Worm (Caenorhabditis elegans) whole organism, L1 larva: Measurements from ENCODE around the gene gem-1.

Experiments used
- C04F5.9 ChIP-seq: sonication (generic microtip); optimal IDR thresholded peaks from 2 replicates; lab custom pipeline; 2016; ENCODE audit warnings: missing genetic modification characterization, missing compliant biosample characterization
- C16A3.4 ChIP-seq: fragments of 150-350 bp; optimal IDR thresholded peaks from 2 replicates; lab custom pipeline; 2014; ENCODE audit warnings: missing biosample characterization, missing genetic modification characterization
- Y116A8C.19 ChIP-seq: sonication (generic microtip); optimal IDR thresholded peaks from 2 replicates; lab custom pipeline; 2016; ENCODE audit warnings: missing compliant biosample characterization, missing genetic modification characterization, borderline replicate concordance
- alr-1 ChIP-seq: fragments of 200-800 bp; sonication (Bioruptor generic); optimal IDR thresholded peaks from 2 replicates; lab custom pipeline; 2018; ENCODE audit warnings: borderline replicate concordance, mild to moderate bottlenecking, missing genetic modification characterization, missing compliant biosample characterization
- aly-2 ChIP-seq: fragments of 150-350 bp; optimal IDR thresholded peaks from 2 replicates; lab custom pipeline; 2014; ENCODE audit warnings: missing biosample characterization, missing genetic modification characterization
- blmp-1 ChIP-seq: fragments of 150-350 bp; optimal IDR thresholded peaks from 2 replicates; lab custom pipeline; 2014; ENCODE audit warnings: missing biosample characterization, missing genetic modification characterization
- ceh-63 ChIP-seq: fragments of 200-800 bp; sonication (Bioruptor generic); optimal IDR thresholded peaks from 2 replicates; lab custom pipeline; 2018; ENCODE audit warnings: mild to moderate bottlenecking, missing genetic modification characterization, missing compliant biosample characterization
- ceh-8 ChIP-seq: fragments of 200-800 bp; sonication (Bioruptor generic); optimal IDR thresholded peaks from 2 replicates; lab custom pipeline; 2018; ENCODE audit warnings: mild to moderate bottlenecking, missing genetic modification characterization, moderate library complexity, missing compliant biosample characterization
- ceh-90 ChIP-seq: sonication (generic microtip); optimal IDR thresholded peaks from 2 replicates; lab custom pipeline; 2016; ENCODE audit warnings: missing genetic modification characterization, missing compliant biosample characterization
- ces-1 ChIP-seq: fragments of 150-350 bp; optimal IDR thresholded peaks from 2 replicates; lab custom pipeline; 2014; ENCODE audit warnings: missing biosample characterization, missing genetic modification reagents, missing genetic modification characterization
- efl-1 ChIP-seq, 4 experiments: fragments of 150-350 bp; optimal IDR thresholded peaks in 3 of 4; peaks in 1 of 4; 1 replicate in 1 of 4; 2 replicates in 3 of 4; lab custom pipeline; 2014; ENCODE audit warnings: missing biosample characterization in 2 of 4, missing genetic modification characterization in 2 of 4, missing genetic modification reagents in 2 of 4
- egl-13 ChIP-seq: sonication (generic microtip); optimal IDR thresholded peaks from 2 replicates; lab custom pipeline; 2016; ENCODE audit warnings: missing genotype, missing genetic modification reagents, missing genetic modification characterization, missing compliant biosample characterization
- egl-27 ChIP-seq, 2 experiments: fragments of 150-350 bp in 1 of 2; sonication (generic microtip); optimal IDR thresholded peaks; 3 replicates each; lab custom pipeline; 2017 to 2018; ENCODE audit warnings: missing biosample characterization in 2 of 2, missing genetic modification characterization in 2 of 2, missing genetic modification reagents in 2 of 2
- elt-2 ChIP-seq: sonication (generic microtip); optimal IDR thresholded peaks from 2 replicates; lab custom pipeline; 2016; ENCODE audit warnings: missing genetic modification characterization, mild to moderate bottlenecking, inconsistent platforms, missing compliant biosample characterization, missing genetic modification reagents
- ets-5 ChIP-seq: fragments of 200-800 bp; sonication (Bioruptor generic); IDR thresholded peaks from 2 replicates; pipeline ENCODE4 v1.3.6; 2022; ENCODE audit warnings: missing genetic modification characterization, missing compliant biosample characterization
- fkh-10 ChIP-seq: sonication (generic microtip); optimal IDR thresholded peaks from 2 replicates; lab custom pipeline; 2017; ENCODE audit warnings: missing biosample characterization, missing genetic modification reagents, missing genetic modification characterization
- fkh-4 ChIP-seq: sonication (generic microtip); optimal IDR thresholded peaks from 2 replicates; lab custom pipeline; 2016; ENCODE audit warnings: missing compliant biosample characterization, missing genetic modification characterization, borderline replicate concordance
- hlh-17 ChIP-seq: fragments of 200-800 bp; sonication (Bioruptor generic); optimal IDR thresholded peaks from 2 replicates; lab custom pipeline; 2018; ENCODE audit warnings: missing genetic modification characterization, mild to moderate bottlenecking, missing compliant biosample characterization, moderate library complexity, borderline replicate concordance
- hlh-4 ChIP-seq: sonication (generic microtip); optimal IDR thresholded peaks from 2 replicates; lab custom pipeline; 2016; ENCODE audit warnings: mild to moderate bottlenecking, missing genetic modification characterization, missing compliant biosample characterization
- irx-1 ChIP-seq: sonication (generic microtip); optimal IDR thresholded peaks from 2 replicates; lab custom pipeline; 2016; ENCODE audit warnings: missing genetic modification characterization, missing compliant biosample characterization
- isw-1 ChIP-seq: fragments of 200-800 bp; sonication (Bioruptor generic); IDR thresholded peaks from 2 replicates; pipeline ENCODE4 v1.3.6; 2022; ENCODE audit warnings: missing genetic modification characterization, missing compliant biosample characterization
- jun-1 ChIP-seq: fragments of 150-350 bp; optimal IDR thresholded peaks from 2 replicates; lab custom pipeline; 2014; ENCODE audit warnings: missing biosample characterization, missing genetic modification reagents, missing genetic modification characterization
- lin-13 ChIP-seq: fragments of 150-350 bp; optimal IDR thresholded peaks from 2 replicates; lab custom pipeline; 2014; ENCODE audit warnings: missing biosample characterization, missing genetic modification reagents, missing genetic modification characterization
- lin-14 ChIP-seq: fragments of 200-800 bp; sonication (Bioruptor generic); optimal IDR thresholded peaks from 2 replicates; lab custom pipeline; 2018; ENCODE audit warnings: mild to moderate bottlenecking, missing genetic modification characterization, moderate library complexity, missing compliant biosample characterization
- lin-15B ChIP-seq: fragments of 150-350 bp; sonication (generic microtip); optimal IDR thresholded peaks from 3 replicates; lab custom pipeline; 2014; ENCODE audit warnings: missing biosample characterization, missing genetic modification characterization
- lin-35 ChIP-seq, 2 experiments: fragments of 150-350 bp; optimal IDR thresholded peaks; 2 replicates each; lab custom pipeline; 2014; ENCODE audit warnings: missing biosample characterization in 2 of 2, missing genetic modification characterization in 2 of 2, missing genetic modification reagents in 2 of 2
- lin-39 ChIP-seq: fragments of 150-350 bp; optimal IDR thresholded peaks from 2 replicates; lab custom pipeline; 2014; ENCODE audit warnings: missing biosample characterization, missing genetic modification reagents, missing genetic modification characterization
- lsy-2 ChIP-seq, 2 experiments: fragments of 150-350 bp; optimal IDR thresholded peaks; 2 replicates each; lab custom pipeline; 2014; ENCODE audit warnings: missing biosample characterization in 2 of 2, missing genetic modification characterization in 2 of 2
- mab-9 ChIP-seq: fragments of 200-800 bp; sonication (Bioruptor generic); IDR thresholded peaks from 2 replicates; pipeline ENCODE4 v1.3.6; 2022; ENCODE audit warnings: missing genetic modification reagents, missing genetic modification characterization, missing compliant biosample characterization
- mef-2 ChIP-seq: fragments of 150-350 bp; optimal IDR thresholded peaks from 2 replicates; lab custom pipeline; 2014; ENCODE audit warnings: missing biosample characterization, missing genetic modification characterization
- nhr-11 ChIP-seq: fragments of 150-350 bp; optimal IDR thresholded peaks from 2 replicates; lab custom pipeline; 2014; ENCODE audit warnings: missing biosample characterization, missing genetic modification characterization
- nhr-19 ChIP-seq: fragments of 200-800 bp; sonication (Bioruptor generic); conservative IDR thresholded peaks from 2 replicates; pipeline ENCODE4 v1.3.6; 2022; ENCODE audit warnings: missing genetic modification characterization, missing compliant biosample characterization
- nhr-71 ChIP-seq: sonication (generic microtip); optimal IDR thresholded peaks from 2 replicates; lab custom pipeline; 2016; ENCODE audit warnings: mild to moderate bottlenecking, missing genetic modification characterization, moderate library complexity, missing compliant biosample characterization
- nhr-77 ChIP-seq: fragments of 150-350 bp; optimal IDR thresholded peaks from 2 replicates; lab custom pipeline; 2014; ENCODE audit warnings: missing biosample characterization, missing genetic modification characterization
- nhr-84 ChIP-seq: sonication (generic microtip); optimal IDR thresholded peaks from 2 replicates; lab custom pipeline; 2017; ENCODE audit warnings: missing biosample characterization, missing genetic modification characterization
- nhr-90 ChIP-seq: sonication (generic microtip); optimal IDR thresholded peaks from 2 replicates; lab custom pipeline; 2016; ENCODE audit warnings: mild to moderate bottlenecking, missing genetic modification characterization, missing compliant biosample characterization; ENCODE audit not compliant: poor library complexity
- pag-3 ChIP-seq: sonication (generic microtip); optimal IDR thresholded peaks from 2 replicates; lab custom pipeline; 2017; ENCODE audit warnings: missing genetic modification characterization, mild to moderate bottlenecking, missing compliant biosample characterization, antibody characterized with exemption, borderline replicate concordance; ENCODE audit not compliant: insufficient read depth
- rnt-1 ChIP-seq: sonication (generic microtip); optimal IDR thresholded peaks from 2 replicates; lab custom pipeline; 2016; ENCODE audit warnings: mild to moderate bottlenecking, missing genetic modification characterization, moderate library complexity, missing compliant biosample characterization
- skn-1 ChIP-seq: fragments of 150-350 bp; optimal IDR thresholded peaks from 2 replicates; lab custom pipeline; 2014; ENCODE audit warnings: missing biosample characterization, missing genetic modification characterization
- snu-23 ChIP-seq: sonication (generic microtip); optimal IDR thresholded peaks from 2 replicates; lab custom pipeline; 2016; ENCODE audit warnings: missing genetic modification characterization, missing compliant biosample characterization
- sox-4 ChIP-seq: sonication (generic microtip); optimal IDR thresholded peaks from 2 replicates; lab custom pipeline; 2016; ENCODE audit warnings: missing genetic modification characterization, missing compliant biosample characterization
- sup-37 ChIP-seq: fragments of 200-800 bp; sonication (Bioruptor generic); optimal IDR thresholded peaks from 2 replicates; lab custom pipeline; 2018; ENCODE audit warnings: mild to moderate bottlenecking, missing genetic modification characterization, missing compliant biosample characterization
- swsn-7 ChIP-seq: sonication (generic microtip); optimal IDR thresholded peaks from 2 replicates; lab custom pipeline; 2016; ENCODE audit warnings: missing genetic modification characterization, missing compliant biosample characterization
- tbx-2 ChIP-seq: sonication (generic microtip); optimal IDR thresholded peaks from 2 replicates; lab custom pipeline; 2016; ENCODE audit warnings: missing genetic modification characterization, missing compliant biosample characterization
- tlp-1 ChIP-seq: fragments of 150-350 bp; optimal IDR thresholded peaks from 2 replicates; lab custom pipeline; 2014; ENCODE audit warnings: missing biosample characterization, missing genetic modification characterization
- unc-130 ChIP-seq: fragments of 150-350 bp; optimal IDR thresholded peaks from 2 replicates; lab custom pipeline; 2017; ENCODE audit warnings: missing biosample characterization, missing genetic modification characterization, inconsistent platforms
- unc-30 ChIP-seq: sonication (generic microtip); optimal IDR thresholded peaks from 2 replicates; lab custom pipeline; 2017; ENCODE audit warnings: missing biosample characterization, missing genetic modification characterization
- unc-62 ChIP-seq: fragments of 150-350 bp; optimal IDR thresholded peaks from 2 replicates; lab custom pipeline; 2014; ENCODE audit warnings: missing biosample characterization, missing genetic modification reagents, missing genetic modification characterization
- unc-86 ChIP-seq: sonication (generic microtip); optimal IDR thresholded peaks from 2 replicates; lab custom pipeline; 2016; ENCODE audit warnings: missing genetic modification characterization, missing compliant biosample characterization
- vab-15 ChIP-seq: sonication (generic microtip); optimal IDR thresholded peaks from 2 replicates; lab custom pipeline; 2017; ENCODE audit warnings: missing genotype, mild to moderate bottlenecking, missing genetic modification characterization, missing compliant biosample characterization
- xbp-1 ChIP-seq: sonication (generic microtip); optimal IDR thresholded peaks from 2 replicates; lab custom pipeline; 2016; ENCODE audit warnings: missing genetic modification characterization, missing compliant biosample characterization
- ztf-11 ChIP-seq, 2 experiments: sonication (generic microtip); optimal IDR thresholded peaks; 2 replicates each; lab custom pipeline; 2016 to 2017; ENCODE audit warnings: missing genetic modification characterization in 2 of 2, missing biosample characterization in 1 of 2, missing compliant biosample characterization in 1 of 2
- ztf-4 ChIP-seq: fragments of 150-350 bp; optimal IDR thresholded peaks from 2 replicates; lab custom pipeline; 2014; ENCODE audit warnings: missing biosample characterization, missing genetic modification characterization

The gem-1 gene

ce11 chrX:13348417-13348816, 28.4 kb downstream of the gem-1 start:
- peak; percentile 33 for TF ChIP-seq lin-13 (GFP tag; lab: Kevin White, UChicago)
- TF ChIP-seq lin-39 (tag; lab: Kevin White, UChicago), result no peak
- no peak for TF ChIP-seq alr-1
- TF ChIP-seq ets-5 (GFP tag; lab: Robert Waterston, UW), result no peak
- TF ChIP-seq sup-37 (GFP tag; lab: Kevin White, UChicago), result no peak
- no peak for TF ChIP-seq fkh-10
- TF ChIP-seq elt-2 (tag; lab: Kevin White, UChicago), result peak; percentile 59
- TF ChIP-seq isw-1 (GFP tag; lab: Robert Waterston, UW), result no peak
- no peak for TF ChIP-seq hlh-4 (tag; lab: Kevin White, UChicago)
- TF ChIP-seq xbp-1, result peak; percentile 20
- TF ChIP-seq fkh-4 (tag; lab: Kevin White, UChicago), result no peak
- no peak for TF ChIP-seq aly-2
- no peak for TF ChIP-seq ceh-90 (tag; lab: Kevin White, UChicago)
- TF ChIP-seq nhr-90, result peak; percentile 84
- no peak for TF ChIP-seq nhr-84 (tag; lab: Kevin White, UChicago)
- no peak for TF ChIP-seq mef-2 (tag; lab: Kevin White, UChicago)
- TF ChIP-seq ces-1 (GFP tag; lab: Kevin White, UChicago), result no peak
- TF ChIP-seq mab-9 (GFP tag; lab: Robert Waterston, UW), result no peak
- peak; percentile 11 for TF ChIP-seq rnt-1 (tag; lab: Kevin White, UChicago)
- no peak for TF ChIP-seq efl-1 (optimal IDR thresholded peaks at IDR 0.05; lab: Kevin White, UChicago)
- TF ChIP-seq efl-1 (GFP tag; optimal IDR thresholded peaks at IDR 0.05 in 1 of 2; lab: Kevin White, UChicago), result no peak
- TF ChIP-seq nhr-11 (tag; lab: Kevin White, UChicago), result no peak
- no peak for TF ChIP-seq sox-4
- TF ChIP-seq lin-35 (GFP tag; optimal IDR thresholded peaks at IDR 0.05; lab: Kevin White, UChicago), result peak in 1 of 2 experiments; percentile 80
- TF ChIP-seq lin-14, result peak; percentile 77
- peak; percentile 35 to 44 for TF ChIP-seq lsy-2 (tag; optimal IDR thresholded peaks at IDR 0.05; lab: Kevin White, UChicago)
- no peak for TF ChIP-seq jun-1 (tag; lab: Kevin White, UChicago)
- TF ChIP-seq nhr-19 (GFP tag; lab: Robert Waterston, UW), result peak; percentile 97
- TF ChIP-seq unc-86 (tag; lab: Kevin White, UChicago), result no peak
- no peak for TF ChIP-seq tlp-1
- no peak for TF ChIP-seq nhr-77 (tag; lab: Kevin White, UChicago)
- no peak for TF ChIP-seq egl-13 (tag; lab: Kevin White, UChicago)
- no peak for TF ChIP-seq unc-62 (GFP tag; lab: Kevin White, UChicago)
- TF ChIP-seq skn-1 (tag; lab: Kevin White, UChicago), result peak; percentile 67
- peak; percentile 7 for TF ChIP-seq ztf-4
- TF ChIP-seq tbx-2 (tag; lab: Kevin White, UChicago), result peak; percentile 82
- TF ChIP-seq C04F5.9 (tag; lab: Kevin White, UChicago), result no peak
- TF ChIP-seq ceh-8, result no peak
- peak; percentile 64 for TF ChIP-seq C16A3.4 (tag; lab: Kevin White, UChicago)
- no peak for TF ChIP-seq lin-15B (tag; lab: Kevin White, UChicago)
- peak; percentile 6 for TF ChIP-seq unc-130 (tag; lab: Kevin White, UChicago)
- no peak for TF ChIP-seq vab-15 (tag; lab: Kevin White, UChicago)
- TF ChIP-seq hlh-17 (GFP tag; lab: Kevin White, UChicago), result no peak
- no peak for TF ChIP-seq swsn-7
- TF ChIP-seq Y116A8C.19 (tag; lab: Kevin White, UChicago), result no peak
- TF ChIP-seq ceh-63 (GFP tag; lab: Kevin White, UChicago), result no peak
- peak; percentile 71 for TF ChIP-seq blmp-1 (tag; lab: Kevin White, UChicago)
- peak; percentile 94 for TF ChIP-seq nhr-71 (tag; lab: Kevin White, UChicago)
- TF ChIP-seq irx-1 (tag; lab: Kevin White, UChicago), result no peak
- TF ChIP-seq ztf-11 (tag; optimal IDR thresholded peaks at IDR 0.05; lab: Kevin White, UChicago), result no peak
- peak; percentile 86 for TF ChIP-seq snu-23 (GFP tag; lab: Kevin White, UChicago)
- TF ChIP-seq egl-27 (tag; optimal IDR thresholded peaks at IDR 0.05; lab: Kevin White, UChicago), result no peak
- TF ChIP-seq pag-3 (tag; lab: Kevin White, UChicago), result no peak
- no peak for TF ChIP-seq unc-30
